Fruit fly (Drosophila melanogaster) S2 (cell line): ENCODE measurements around the gene CCT2.

Experiments used
- CG8478 ChIP-seq: fragments of >200 bp; optimal IDR thresholded peaks from 2 replicates; lab custom pipeline; 2018
- CTCF ChIP-seq, 2 experiments: fragments of >200 bp; optimal IDR thresholded peaks; 2 replicates each; lab custom pipeline; 2018

dm6 chrX:9142224-9142802 lies 53.0 kb downstream of the CCT2 start, which contains the start of gene CG7065:
- TF ChIP-seq CG8478: no peak
- TF ChIP-seq CTCF (optimal IDR thresholded peaks at IDR 0.05; lab: Kevin White, UChicago): no peak
